Worm (Caenorhabditis elegans) whole organism, L1 larva: Measurements from ENCODE around the gene acs-7.

ENCODE experiments used
- fkh-10 ChIP-seq: sonication (generic microtip); optimal IDR thresholded peaks from 2 replicates; lab custom pipeline; 2017; ENCODE audit warnings: missing biosample characterization, missing genetic modification reagents, missing genetic modification characterization
- zag-1 ChIP-seq: fragments of 150-350 bp; optimal IDR thresholded peaks from 2 replicates; lab custom pipeline; 2014; ENCODE audit warnings: missing biosample characterization, missing genetic modification characterization

ce11 chrII:9268983-9269382 lies 22.8 kb upstream of the acs-7 start:
- TF ChIP-seq fkh-10, result no peak
- TF ChIP-seq zag-1 (tag; lab: Kevin White, UChicago), result no peak
